Worm (Caenorhabditis elegans) whole organism, young adult: Measurements from ENCODE around the gene F41G3.6.

ENCODE experiments used
- C06A6.2 ChIP-seq: fragments of 200-800 bp; sonication (Bioruptor generic); conservative IDR thresholded peaks from 2 replicates; pipeline ENCODE4 v1.3.6; 2022; ENCODE audit warnings: missing genetic modification characterization, missing compliant biosample characterization
- C17E4.6 ChIP-seq: fragments of 200-800 bp; sonication (Bioruptor generic); IDR thresholded peaks from 2 replicates; pipeline ENCODE4 v1.3.6; 2022; ENCODE audit warnings: missing genetic modification reagents, missing genetic modification characterization, missing compliant biosample characterization
- D2030.7 ChIP-seq: fragments of 200-800 bp; sonication (Bioruptor generic); IDR thresholded peaks from 2 replicates; pipeline ENCODE4 v1.3.6; 2022; ENCODE audit warnings: missing genetic modification reagents, missing genetic modification characterization, missing compliant biosample characterization
- F37B4.10 ChIP-seq: fragments of 200-800 bp; sonication (Bioruptor generic); IDR thresholded peaks from 2 replicates; pipeline ENCODE4 v1.3.6; 2022; ENCODE audit warnings: missing genetic modification characterization, missing compliant biosample characterization
- F49E8.2 ChIP-seq: sonication (generic microtip); optimal IDR thresholded peaks from 3 replicates; lab custom pipeline; 2017; ENCODE audit warnings: missing genetic modification characterization, mild to moderate bottlenecking, missing compliant biosample characterization, antibody characterized with exemption, moderate library complexity; ENCODE audit not compliant: insufficient read depth
- K11D2.4 ChIP-seq: fragments of 200-800 bp; sonication (Bioruptor generic); IDR thresholded peaks from 2 replicates; pipeline ENCODE4 v1.3.6; 2022; ENCODE audit warnings: missing genetic modification reagents, missing genetic modification characterization, missing compliant biosample characterization
- K12H6.12 ChIP-seq: fragments of 200-800 bp; sonication (Bioruptor generic); optimal IDR thresholded peaks from 2 replicates; lab custom pipeline; 2018; ENCODE audit warnings: mild to moderate bottlenecking, missing genetic modification characterization, missing compliant biosample characterization
- T07F8.4 ChIP-seq: sonication (generic microtip); optimal IDR thresholded peaks from 2 replicates; lab custom pipeline; 2016; ENCODE audit warnings: mild to moderate bottlenecking, missing genetic modification characterization, moderate library complexity, missing compliant biosample characterization
- Y56A3A.18 ChIP-seq: fragments of 200-800 bp; sonication (Bioruptor generic); IDR thresholded peaks from 2 replicates; pipeline ENCODE4 v1.3.6; 2022; ENCODE audit warnings: missing genetic modification reagents, missing genetic modification characterization, missing compliant biosample characterization
- Y67H2A.10 ChIP-seq: fragments of 200-800 bp; sonication (Bioruptor generic); conservative IDR thresholded peaks from 2 replicates; pipeline ENCODE4 v1.3.6; 2022; ENCODE audit warnings: missing genetic modification reagents, missing genetic modification characterization, missing compliant biosample characterization
- Y95B8A.8 ChIP-seq: fragments of 200-800 bp; sonication (Bioruptor generic); IDR thresholded peaks from 2 replicates; pipeline ENCODE4 v1.3.6; 2022; ENCODE audit warnings: missing genetic modification reagents, missing genetic modification characterization, missing compliant biosample characterization
- ZK185.1 ChIP-seq: sonication (generic microtip); optimal IDR thresholded peaks from 2 replicates; lab custom pipeline; 2016; ENCODE audit warnings: mild to moderate bottlenecking, missing genetic modification characterization, missing compliant biosample characterization; ENCODE audit not compliant: poor library complexity, severe bottlenecking
- aptf-2 ChIP-seq: fragments of 200-800 bp; sonication (Bioruptor generic); conservative IDR thresholded peaks from 2 replicates; pipeline ENCODE4 v1.3.6; 2022; ENCODE audit warnings: missing genetic modification reagents, missing genetic modification characterization, missing compliant biosample characterization
- atf-7 ChIP-seq: sonication (generic microtip); optimal IDR thresholded peaks from 2 replicates; lab custom pipeline; 2017; ENCODE audit warnings: mild to moderate bottlenecking, missing genetic modification characterization, missing compliant biosample characterization
- attf-3 ChIP-seq: fragments of 200-800 bp; sonication (Bioruptor generic); conservative IDR thresholded peaks from 2 replicates; pipeline ENCODE4 v1.3.6; 2022; ENCODE audit warnings: missing genetic modification reagents, missing genetic modification characterization, missing compliant biosample characterization
- bed-1 ChIP-seq: fragments of 200-800 bp; sonication (Bioruptor generic); IDR thresholded peaks from 2 replicates; pipeline ENCODE4 v1.3.6; 2022; ENCODE audit warnings: missing genetic modification reagents, missing genetic modification characterization, missing compliant biosample characterization
- bed-2 ChIP-seq: fragments of 200-800 bp; sonication (Bioruptor generic); IDR thresholded peaks from 2 replicates; pipeline ENCODE4 v1.3.6; 2022; ENCODE audit warnings: missing genetic modification reagents, missing genetic modification characterization, missing compliant biosample characterization
- ceh-58 ChIP-seq: fragments of 200-800 bp; sonication (Bioruptor generic); IDR thresholded peaks from 2 replicates; pipeline ENCODE4 v1.3.6; 2022; ENCODE audit warnings: missing genetic modification characterization, missing compliant biosample characterization
- chd-7 ChIP-seq: sonication (generic microtip); optimal IDR thresholded peaks from 2 replicates; lab custom pipeline; 2016; ENCODE audit warnings: mild to moderate bottlenecking, missing genetic modification characterization, moderate library complexity, missing compliant biosample characterization
- die-1 ChIP-seq: sonication (generic microtip); optimal IDR thresholded peaks from 2 replicates; lab custom pipeline; 2016; ENCODE audit warnings: missing genotype, mild to moderate bottlenecking, missing genetic modification characterization, missing compliant biosample characterization
- dpff-1 ChIP-seq: sonication (generic microtip); optimal IDR thresholded peaks from 2 replicates; lab custom pipeline; 2017; ENCODE audit warnings: mild to moderate bottlenecking, missing genetic modification characterization, missing compliant biosample characterization
- dpl-1 ChIP-seq: fragments of 150-350 bp; optimal IDR thresholded peaks from 2 replicates; lab custom pipeline; 2014; ENCODE audit warnings: missing biosample characterization, missing genetic modification reagents, missing genetic modification characterization
- egl-44 ChIP-seq: fragments of 200-800 bp; sonication (Bioruptor generic); IDR thresholded peaks from 2 replicates; pipeline ENCODE4 v1.3.6; 2022; ENCODE audit warnings: missing genetic modification reagents, missing genetic modification characterization, missing compliant biosample characterization
- ekl-4 ChIP-seq: fragments of 200-800 bp; sonication (Bioruptor generic); IDR thresholded peaks from 2 replicates; pipeline ENCODE4 v1.3.6; 2022; ENCODE audit warnings: missing genetic modification reagents, missing genetic modification characterization, missing compliant biosample characterization
- ets-4 ChIP-seq: fragments of 200-800 bp; sonication (Bioruptor generic); optimal IDR thresholded peaks from 2 replicates; lab custom pipeline; 2018; ENCODE audit warnings: mild to moderate bottlenecking, missing genetic modification characterization, missing compliant biosample characterization
- him-1 ChIP-seq: sonication (generic microtip); optimal IDR thresholded peaks from 2 replicates; lab custom pipeline; 2016; ENCODE audit warnings: missing genotype, missing genetic modification reagents, missing genetic modification characterization, missing compliant biosample characterization
- hlh-26 ChIP-seq: fragments of 200-800 bp; sonication (Bioruptor generic); conservative IDR thresholded peaks from 2 replicates; pipeline ENCODE4 v1.3.6; 2022; ENCODE audit warnings: missing genetic modification reagents, missing genetic modification characterization, missing compliant biosample characterization
- hsf-1 ChIP-seq: fragments of 200-800 bp; sonication (Bioruptor generic); IDR thresholded peaks from 2 replicates; pipeline ENCODE4 v1.3.6; 2022; ENCODE audit warnings: missing genetic modification reagents, missing genetic modification characterization, missing compliant biosample characterization
- let-526 ChIP-seq: fragments of 200-800 bp; sonication (Bioruptor generic); IDR thresholded peaks from 2 replicates; pipeline ENCODE4 v1.3.6; 2022; ENCODE audit warnings: missing genetic modification reagents, missing genetic modification characterization, missing compliant biosample characterization
- let-607 ChIP-seq, 2 experiments: fragments of 200-800 bp in 1 of 2; sonication (Bioruptor generic) in 1 of 2; sonication (generic microtip) in 1 of 2; optimal IDR thresholded peaks; 2 replicates each; lab custom pipeline; 2016 to 2018; ENCODE audit warnings: mild to moderate bottlenecking in 2 of 2, missing compliant biosample characterization in 2 of 2, missing genetic modification characterization in 2 of 2, moderate library complexity in 2 of 2, missing genotype in 1 of 2
- lin-40 ChIP-seq: sonication (generic microtip); optimal IDR thresholded peaks from 2 replicates; lab custom pipeline; 2016; ENCODE audit warnings: missing genetic modification characterization, mild to moderate bottlenecking, missing compliant biosample characterization, missing genotype, missing genetic modification reagents
- madf-10 ChIP-seq: sonication (generic microtip); optimal IDR thresholded peaks from 2 replicates; lab custom pipeline; 2016; ENCODE audit warnings: mild to moderate bottlenecking, missing genetic modification characterization, missing compliant biosample characterization
- madf-6 ChIP-seq: fragments of 200-800 bp; sonication (Bioruptor generic); IDR thresholded peaks from 2 replicates; pipeline ENCODE4 v1.3.6; 2022; ENCODE audit warnings: missing genetic modification reagents, missing genetic modification characterization, missing compliant biosample characterization
- nfya-2 ChIP-seq: fragments of 200-800 bp; sonication (Bioruptor generic); IDR thresholded peaks from 2 replicates; pipeline ENCODE4 v1.3.6; 2022; ENCODE audit warnings: missing genetic modification reagents, missing genetic modification characterization, missing compliant biosample characterization
- nfyb-1 ChIP-seq: fragments of 200-800 bp; sonication (Bioruptor generic); IDR thresholded peaks from 2 replicates; pipeline ENCODE4 v1.3.6; 2022; ENCODE audit warnings: missing genetic modification reagents, missing genetic modification characterization, missing compliant biosample characterization
- rcor-1 ChIP-seq: fragments of 200-800 bp; sonication (Bioruptor generic); IDR thresholded peaks from 2 replicates; pipeline ENCODE4 v1.3.6; 2022; ENCODE audit warnings: missing genetic modification reagents, missing genetic modification characterization, missing compliant biosample characterization
- rec-8 ChIP-seq, 2 experiments: sonication (generic microtip); optimal IDR thresholded peaks; 2 replicates each; lab custom pipeline; 2016; ENCODE audit warnings: mild to moderate bottlenecking in 2 of 2, missing genetic modification characterization in 2 of 2, missing genetic modification reagents in 2 of 2, missing genotype in 2 of 2, missing biosample characterization in 1 of 2, missing compliant biosample characterization in 1 of 2, moderate library complexity in 1 of 2
- rpc-1 ChIP-seq, 2 experiments: fragments of 150-350 bp in 1 of 2; sonication (generic microtip) in 1 of 2; optimal IDR thresholded peaks; 2 replicates each; lab custom pipeline; 2014 to 2018; ENCODE audit warnings: missing biosample characterization in 1 of 2, missing genetic modification characterization in 1 of 2, missing genetic modification reagents in 1 of 2, missing genotype in 1 of 2
- sea-2 ChIP-seq: fragments of 200-800 bp; sonication (Bioruptor generic); IDR thresholded peaks from 2 replicates; pipeline ENCODE4 v1.3.6; 2022; ENCODE audit warnings: missing genetic modification characterization, missing compliant biosample characterization
- snpc-1.3 ChIP-seq: sonication (generic microtip); optimal IDR thresholded peaks from 2 replicates; lab custom pipeline; 2017; ENCODE audit warnings: missing genetic modification characterization, mild to moderate bottlenecking, missing compliant biosample characterization, antibody characterized with exemption, moderate library complexity, missing genotype, missing genetic modification reagents; ENCODE audit not compliant: insufficient read depth
- snpc-3.4 ChIP-seq: sonication (generic microtip); optimal IDR thresholded peaks from 2 replicates; lab custom pipeline; 2017; ENCODE audit warnings: missing genetic modification characterization, mild to moderate bottlenecking, missing compliant biosample characterization, antibody characterized with exemption, moderate library complexity, missing genotype, missing genetic modification reagents
- snpc-4 ChIP-seq, 5 experiments: fragments of 150-350 bp in 1 of 5; sonication (generic microtip) in 4 of 5; optimal IDR thresholded peaks; 2 replicates each; lab custom pipeline; 2014 to 2018; ENCODE audit warnings: missing genetic modification characterization in 5 of 5, missing biosample characterization in 3 of 5, antibody characterized with exemption in 2 of 5, mild to moderate bottlenecking in 2 of 5, missing compliant biosample characterization in 2 of 5, missing genotype in 2 of 5, moderate library complexity in 2 of 5, missing genetic modification reagents in 1 of 5
- somi-1 ChIP-seq: fragments of 200-800 bp; sonication (Bioruptor generic); optimal IDR thresholded peaks from 2 replicates; lab custom pipeline; 2018; ENCODE audit warnings: mild to moderate bottlenecking, missing genetic modification characterization, missing compliant biosample characterization
- unc-130 ChIP-seq: sonication (generic microtip); optimal IDR thresholded peaks from 2 replicates; lab custom pipeline; 2016; ENCODE audit warnings: missing genetic modification reagents, missing genetic modification characterization, missing compliant biosample characterization
- xnd-1 ChIP-seq: sonication (generic microtip); optimal IDR thresholded peaks from 2 replicates; lab custom pipeline; 2016; ENCODE audit warnings: missing genotype, missing genetic modification reagents, missing genetic modification characterization, missing compliant biosample characterization
- ztf-18 ChIP-seq: sonication (generic microtip); optimal IDR thresholded peaks from 2 replicates; lab custom pipeline; 2016; ENCODE audit warnings: missing genotype, mild to moderate bottlenecking, missing genetic modification characterization, missing compliant biosample characterization
- ztf-3 ChIP-seq: fragments of 200-800 bp; sonication (Bioruptor generic); optimal IDR thresholded peaks from 2 replicates; lab custom pipeline; 2018; ENCODE audit warnings: mild to moderate bottlenecking, missing genetic modification characterization, missing compliant biosample characterization

Gene F41G3.6

DNA sequence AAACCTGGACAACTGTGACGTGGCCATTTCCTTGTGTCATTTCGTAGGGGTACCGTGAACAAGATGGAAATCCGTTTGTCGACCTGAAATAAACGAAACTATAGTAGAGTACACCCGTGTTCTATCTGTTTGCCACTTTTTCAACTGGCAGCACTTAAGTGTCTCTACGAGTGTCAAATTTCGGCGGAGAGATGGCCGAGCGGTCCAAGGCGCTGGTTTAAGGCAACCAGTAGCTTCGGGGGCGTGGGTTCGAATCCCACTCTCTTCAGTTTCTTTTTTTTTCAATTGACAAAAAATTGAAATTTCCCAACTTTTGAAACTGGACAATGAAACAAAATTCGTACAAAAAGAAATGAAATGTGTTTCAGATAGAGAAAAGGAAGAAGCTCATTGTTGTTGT lies 21.1 kb upstream of the F41G3.6 start (continued):
- TF ChIP-seq snpc-3.4 (tag; lab: Kevin White, UChicago), result peak; percentile 12
- TF ChIP-seq Y56A3A.18 (GFP tag; lab: Robert Waterston, UW), result no peak
- no peak for TF ChIP-seq aptf-2 (GFP tag; lab: Robert Waterston, UW)
- 0 out of 2 replicates have a peak, but pooled peaks have one; percentile 33 for TF ChIP-seq K11D2.4 (GFP tag; lab: Robert Waterston, UW)
- TF ChIP-seq Y95B8A.8 (GFP tag; lab: Robert Waterston, UW), result no peak
- no peak for TF ChIP-seq bed-1 (GFP tag; lab: Robert Waterston, UW)
- no peak for TF ChIP-seq bed-2 (GFP tag; lab: Robert Waterston, UW)
- TF ChIP-seq ekl-4 (GFP tag; lab: Robert Waterston, UW), result no peak
- TF ChIP-seq chd-7 (tag; lab: Kevin White, UChicago), result peak; percentile 39
- peak; percentile 13 for TF ChIP-seq ztf-18 (tag; lab: Kevin White, UChicago)
- no peak for TF ChIP-seq unc-130 (GFP tag; lab: Kevin White, UChicago)
- TF ChIP-seq rcor-1 (GFP tag; lab: Robert Waterston, UW), result no peak
- TF ChIP-seq hlh-26 (GFP tag; lab: Robert Waterston, UW), result no peak
- peak; percentile 70 for TF ChIP-seq die-1 (tag; lab: Kevin White, UChicago)
- TF ChIP-seq madf-6, result 0 out of 2 replicates have a peak, but pooled peaks have one; percentile 51
- TF ChIP-seq sea-2 (GFP tag; lab: Robert Waterston, UW), result no peak
- TF ChIP-seq ZK185.1 (tag; lab: Kevin White, UChicago), result peak; percentile 32
- peak; percentile 41 for TF ChIP-seq D2030.7
- no peak for TF ChIP-seq ceh-58 (GFP tag; lab: Robert Waterston, UW)
- no peak for TF ChIP-seq C06A6.2 (GFP tag; lab: Robert Waterston, UW)
- TF ChIP-seq lin-40, result no peak
- no peak for TF ChIP-seq dpff-1 (tag; lab: Kevin White, UChicago)
- TF ChIP-seq nfya-2, result no peak
- TF ChIP-seq T07F8.4 (tag; lab: Kevin White, UChicago), result peak; percentile 22
- TF ChIP-seq F49E8.2 (tag; lab: Kevin White, UChicago), result no peak
- no peak for TF ChIP-seq dpl-1
- TF ChIP-seq him-1, result peak; percentile 88
- no peak for TF ChIP-seq snpc-4 (GFP tag; optimal IDR thresholded peaks at IDR 0.05; lab: Kevin White, UChicago)
- no peak for TF ChIP-seq snpc-4 (tag; optimal IDR thresholded peaks at IDR 0.05; lab: Kevin White, UChicago)
- TF ChIP-seq F37B4.10 (GFP tag; lab: Robert Waterston, UW), result no peak
- no peak for TF ChIP-seq ztf-3 (GFP tag; lab: Kevin White, UChicago)
- no peak for TF ChIP-seq let-526 (GFP tag; lab: Robert Waterston, UW)
- 0 out of 2 replicates have a peak, but pooled peaks have one; percentile 30 for TF ChIP-seq attf-3 (GFP tag; lab: Robert Waterston, UW)
- TF ChIP-seq ets-4 (GFP tag; lab: Kevin White, UChicago), result no peak
- peak; percentile 68 for TF ChIP-seq rpc-1 (optimal IDR thresholded peaks at IDR 0.05; lab: Kevin White, UChicago)
- TF ChIP-seq rpc-1 (tag; optimal IDR thresholded peaks at IDR 0.05; lab: Kevin White, UChicago), result peak; percentile 81
- TF ChIP-seq madf-10, result no peak
- no peak for TF ChIP-seq nfyb-1 (GFP tag; lab: Robert Waterston, UW)
- TF ChIP-seq rec-8 (tag; optimal IDR thresholded peaks at IDR 0.05; lab: Kevin White, UChicago), result no peak
- peak; percentile 4 for TF ChIP-seq atf-7 (tag; lab: Kevin White, UChicago)
- no peak for TF ChIP-seq C17E4.6
- TF ChIP-seq xnd-1, result no peak
- TF ChIP-seq egl-44 (GFP tag; lab: Robert Waterston, UW), result no peak
- no peak for TF ChIP-seq somi-1 (GFP tag; lab: Kevin White, UChicago)
- TF ChIP-seq Y67H2A.10, result no peak
- peak; percentile 0 for TF ChIP-seq K12H6.12
- no peak for TF ChIP-seq hsf-1 (GFP tag; lab: Robert Waterston, UW)
- no peak for TF ChIP-seq snpc-1.3
- no peak for TF ChIP-seq let-607 (tag; optimal IDR thresholded peaks at IDR 0.05; lab: Kevin White, UChicago)
